Worm (Caenorhabditis elegans) whole organism, late embryonic: Measurements from ENCODE around the gene M151.3.

ENCODE experiments used
- C08G9.2 ChIP-seq: sonication (generic microtip); optimal IDR thresholded peaks from 2 replicates; lab custom pipeline; 2016; ENCODE audit warnings: mild to moderate bottlenecking, missing genetic modification characterization, moderate library complexity, missing compliant biosample characterization
- K02D7.2 ChIP-seq: sonication (generic microtip); optimal IDR thresholded peaks from 2 replicates; lab custom pipeline; 2017; ENCODE audit warnings: mild to moderate bottlenecking, missing genetic modification characterization, missing compliant biosample characterization
- K09A11.1 ChIP-seq: sonication (generic microtip); optimal IDR thresholded peaks from 2 replicates; lab custom pipeline; 2017; ENCODE audit warnings: antibody characterized with exemption, mild to moderate bottlenecking, missing genetic modification characterization, missing compliant biosample characterization; ENCODE audit not compliant: insufficient read depth
- T23F11.4 ChIP-seq: fragments of 200-800 bp; sonication (Bioruptor generic); optimal IDR thresholded peaks from 2 replicates; lab custom pipeline; 2018; ENCODE audit warnings: mild to moderate bottlenecking, missing genetic modification characterization, missing compliant biosample characterization
- Y22D7AL.16 ChIP-seq: sonication (generic microtip); optimal IDR thresholded peaks from 2 replicates; lab custom pipeline; 2016; ENCODE audit warnings: missing genetic modification characterization, missing compliant biosample characterization
- ama-1 ChIP-seq: fragments of 150-350 bp; optimal IDR thresholded peaks from 2 replicates; lab custom pipeline; 2014
- ceh-14 ChIP-seq: sonication (generic microtip); optimal IDR thresholded peaks from 2 replicates; lab custom pipeline; 2016; ENCODE audit warnings: missing genotype, missing genetic modification characterization, missing compliant biosample characterization
- ceh-22 ChIP-seq: sonication (generic microtip); optimal IDR thresholded peaks from 2 replicates; lab custom pipeline; 2017; ENCODE audit warnings: missing biosample characterization, missing genetic modification characterization
- ceh-24 ChIP-seq: sonication (generic microtip); optimal IDR thresholded peaks from 2 replicates; lab custom pipeline; 2016; ENCODE audit warnings: mild to moderate bottlenecking, missing genetic modification characterization, missing compliant biosample characterization
- ceh-30 ChIP-seq: fragments of 150-350 bp; optimal IDR thresholded peaks from 2 replicates; lab custom pipeline; 2014; ENCODE audit warnings: missing biosample characterization, missing genetic modification characterization
- ceh-31 ChIP-seq: sonication (generic microtip); optimal IDR thresholded peaks from 2 replicates; lab custom pipeline; 2016; ENCODE audit warnings: missing genetic modification characterization, missing compliant biosample characterization
- ceh-34 ChIP-seq: sonication (generic microtip); optimal IDR thresholded peaks from 2 replicates; lab custom pipeline; 2016; ENCODE audit warnings: mild to moderate bottlenecking, missing genetic modification characterization, missing compliant biosample characterization
- ceh-45 ChIP-seq: fragments of 200-800 bp; sonication (Bioruptor generic); IDR thresholded peaks from 2 replicates; pipeline ENCODE4 v1.3.6; 2022; ENCODE audit warnings: missing genetic modification reagents, missing genetic modification characterization, missing compliant biosample characterization
- ceh-48 ChIP-seq: sonication (generic microtip); optimal IDR thresholded peaks from 2 replicates; lab custom pipeline; 2016; ENCODE audit warnings: missing genetic modification characterization, inconsistent platforms, missing compliant biosample characterization
- ceh-6 ChIP-seq: fragments of 200-800 bp; sonication (Bioruptor generic); optimal IDR thresholded peaks from 2 replicates; lab custom pipeline; 2018; ENCODE audit warnings: mild to moderate bottlenecking, missing genetic modification characterization, missing compliant biosample characterization
- che-1 ChIP-seq: sonication (generic microtip); optimal IDR thresholded peaks from 2 replicates; lab custom pipeline; 2016; ENCODE audit warnings: mild to moderate bottlenecking, missing genetic modification characterization, missing compliant biosample characterization
- dmd-4 ChIP-seq: sonication (generic microtip); optimal IDR thresholded peaks from 2 replicates; lab custom pipeline; 2016; ENCODE audit warnings: borderline replicate concordance, missing genetic modification characterization, missing compliant biosample characterization
- dve-1 ChIP-seq: sonication (generic microtip); optimal IDR thresholded peaks from 2 replicates; lab custom pipeline; 2017; ENCODE audit warnings: antibody characterized with exemption, mild to moderate bottlenecking, missing genetic modification characterization, missing compliant biosample characterization
- elt-2 ChIP-seq: sonication (generic microtip); optimal IDR thresholded peaks from 2 replicates; lab custom pipeline; 2016; ENCODE audit warnings: missing genetic modification reagents, missing genetic modification characterization, missing compliant biosample characterization
- ets-4 ChIP-seq: sonication (generic microtip); optimal IDR thresholded peaks from 2 replicates; lab custom pipeline; 2016; ENCODE audit warnings: missing genetic modification characterization, missing compliant biosample characterization
- eyg-1 ChIP-seq: sonication (generic microtip); optimal IDR thresholded peaks from 2 replicates; lab custom pipeline; 2016; ENCODE audit warnings: missing genotype, missing genetic modification characterization, missing compliant biosample characterization
- fax-1 ChIP-seq: sonication (generic microtip); optimal IDR thresholded peaks from 2 replicates; lab custom pipeline; 2016; ENCODE audit warnings: missing genotype, missing genetic modification characterization, missing compliant biosample characterization
- fkh-10 ChIP-seq: fragments of 150-350 bp; optimal IDR thresholded peaks from 2 replicates; lab custom pipeline; 2014; ENCODE audit warnings: missing biosample characterization, missing genetic modification reagents, missing genetic modification characterization
- hlh-13 ChIP-seq: fragments of 200-800 bp; sonication (Bioruptor generic); optimal IDR thresholded peaks from 2 replicates; lab custom pipeline; 2018; ENCODE audit warnings: mild to moderate bottlenecking, missing genetic modification characterization, missing compliant biosample characterization
- hlh-6 ChIP-seq: sonication (generic microtip); optimal IDR thresholded peaks from 2 replicates; lab custom pipeline; 2016; ENCODE audit warnings: missing genotype, missing genetic modification characterization, missing compliant biosample characterization
- lin-11 ChIP-seq: fragments of 200-800 bp; sonication (Bioruptor generic); optimal IDR thresholded peaks from 2 replicates; lab custom pipeline; 2018; ENCODE audit warnings: mild to moderate bottlenecking, missing genetic modification characterization, missing compliant biosample characterization
- mec-3 ChIP-seq: sonication (generic microtip); optimal IDR thresholded peaks from 2 replicates; lab custom pipeline; 2016; ENCODE audit warnings: borderline replicate concordance, missing genetic modification characterization, missing compliant biosample characterization
- nfya-1 ChIP-seq: sonication (generic microtip); optimal IDR thresholded peaks from 2 replicates; lab custom pipeline; 2017; ENCODE audit warnings: missing genetic modification characterization, mild to moderate bottlenecking, missing compliant biosample characterization, antibody characterized with exemption, moderate library complexity
- nhr-11 ChIP-seq: fragments of 150-350 bp; optimal IDR thresholded peaks from 2 replicates; lab custom pipeline; 2014; ENCODE audit warnings: missing biosample characterization, missing genetic modification characterization
- odd-2 ChIP-seq: sonication (generic microtip); optimal IDR thresholded peaks from 2 replicates; lab custom pipeline; 2017; ENCODE audit warnings: antibody characterized with exemption, mild to moderate bottlenecking, missing genetic modification characterization, missing compliant biosample characterization
- pat-9 ChIP-seq: fragments of 200-800 bp; sonication (Bioruptor generic); optimal IDR thresholded peaks from 2 replicates; lab custom pipeline; 2018; ENCODE audit warnings: mild to moderate bottlenecking, missing genetic modification characterization, moderate library complexity, missing compliant biosample characterization
- pha-2 ChIP-seq: sonication (generic microtip); optimal IDR thresholded peaks from 2 replicates; lab custom pipeline; 2017; ENCODE audit warnings: mild to moderate bottlenecking, missing genetic modification characterization, missing compliant biosample characterization
- pqm-1 ChIP-seq: sonication (generic microtip); optimal IDR thresholded peaks from 2 replicates; lab custom pipeline; 2016; ENCODE audit warnings: missing genetic modification characterization, missing compliant biosample characterization
- pros-1 ChIP-seq: fragments of 150-350 bp; optimal IDR thresholded peaks from 2 replicates; lab custom pipeline; 2014; ENCODE audit warnings: missing biosample characterization, missing genetic modification reagents, missing genetic modification characterization
- rnt-1 ChIP-seq: sonication (generic microtip); optimal IDR thresholded peaks from 2 replicates; lab custom pipeline; 2016; ENCODE audit warnings: missing genetic modification characterization, missing compliant biosample characterization
- sox-2 ChIP-seq: fragments of 200-800 bp; sonication (Bioruptor generic); IDR thresholded peaks from 2 replicates; pipeline ENCODE4 v1.3.6; 2022; ENCODE audit warnings: missing genetic modification reagents, missing genetic modification characterization, missing compliant biosample characterization
- syd-9 ChIP-seq: sonication (generic microtip); optimal IDR thresholded peaks from 2 replicates; lab custom pipeline; 2016; ENCODE audit warnings: mild to moderate bottlenecking, missing genetic modification characterization, moderate library complexity, missing compliant biosample characterization
- tbx-2 ChIP-seq: sonication (generic microtip); optimal IDR thresholded peaks from 2 replicates; lab custom pipeline; 2016; ENCODE audit warnings: missing genetic modification characterization, missing compliant biosample characterization
- unc-55 ChIP-seq: sonication (generic microtip); optimal IDR thresholded peaks from 2 replicates; lab custom pipeline; 2017; ENCODE audit warnings: missing biosample characterization, missing genetic modification reagents, missing genetic modification characterization
- ztf-16 ChIP-seq: sonication (generic microtip); optimal IDR thresholded peaks from 2 replicates; lab custom pipeline; 2017; ENCODE audit warnings: missing genetic modification characterization, missing compliant biosample characterization

Gene M151.3

ce11 chrII:3583402-3583801 lies 43.6 kb upstream of the M151.3 start, which contains the start of gene srh-60:
TSS of gene srh-60 (plus strand) at chrII:3583702.
- no peak for TF ChIP-seq fkh-10
- no peak for TF ChIP-seq ceh-30 (tag; lab: Kevin White, UChicago)
- no peak for TF ChIP-seq pat-9 (tag; lab: Kevin White, UChicago)
- TF ChIP-seq K09A11.1: no peak
- TF ChIP-seq Y22D7AL.16 (tag; lab: Kevin White, UChicago): no peak
- no peak for TF ChIP-seq hlh-13 (GFP tag; lab: Kevin White, UChicago)
- no peak for TF ChIP-seq ceh-24

- TF ChIP-seq mec-3 (tag; lab: Kevin White, UChicago): no peak
- no peak for TF ChIP-seq fax-1 (tag; lab: Kevin White, UChicago)
- TF ChIP-seq nfya-1 (tag; lab: Kevin White, UChicago): no peak
- no peak for TF ChIP-seq ceh-24
- TF ChIP-seq pros-1: no peak
- TF ChIP-seq C08G9.2 (tag; lab: Kevin White, UChicago): no peak
- no peak for TF ChIP-seq ceh-45 (GFP tag; lab: Robert Waterston, UW)
- TF ChIP-seq rnt-1 (tag; lab: Kevin White, UChicago): no peak
- no peak for TF ChIP-seq ceh-48 (tag; lab: Kevin White, UChicago)
- no peak for TF ChIP-seq ceh-31
- no peak for TF ChIP-seq eyg-1 (tag; lab: Kevin White, UChicago)
- no peak for TF ChIP-seq ets-4 (tag; lab: Kevin White, UChicago)
- TF ChIP-seq hlh-6 (tag; lab: Kevin White, UChicago): no peak
- no peak for TF ChIP-seq ceh-14 (tag; lab: Kevin White, UChicago)
- no peak for TF ChIP-seq tbx-2 (tag; lab: Kevin White, UChicago)
Observed at ce11 chrII:3595339-3595738, 31.6 kb upstream of the M151.3 start, which contains the start of gene Y49F6A.12. TSS of gene Y49F6A.12 (plus strand) at chrII:3595639.

- TF ChIP-seq dve-1 (tag; lab: Kevin White, UChicago) (no peak), che-1 (no peak), rnt-1 (tag; lab: Kevin White, UChicago) (no peak), K09A11.1 (no peak), ceh-34 (tag; lab: Kevin White, UChicago) (no peak), dmd-4 (no peak), C08G9.2 (tag; lab: Kevin White, UChicago) (no peak), tbx-2 (tag; lab: Kevin White, UChicago) (no peak), ceh-6 (GFP tag; lab: Kevin White, UChicago) (no peak), odd-2 (no peak), ztf-16 (tag; lab: Kevin White, UChicago) (no peak), ceh-22 (no peak), lin-11 (tag; lab: Kevin White, UChicago) (no peak), ceh-30 (tag; lab: Kevin White, UChicago) (no peak), mec-3 (tag; lab: Kevin White, UChicago) (no peak), pros-1 (no peak)
Observed at ce11 chrII:3598721-3599120, 28.3 kb upstream of the M151.3 start, which contains the start of gene Y49F6A.11. TSS of gene Y49F6A.11 (minus strand) at chrII:3598821.

ce11 chrII:3604578-3604977 lies 22.4 kb upstream of the M151.3 start:
- TF ChIP-seq fax-1 (tag; lab: Kevin White, UChicago): no peak
- no peak for TF ChIP-seq unc-55
- no peak for TF ChIP-seq ceh-45 (GFP tag; lab: Robert Waterston, UW)
- TF ChIP-seq syd-9: no peak
- no peak for TF ChIP-seq ceh-22
- no peak for TF ChIP-seq pqm-1 (tag; lab: Kevin White, UChicago)
- no peak for TF ChIP-seq ceh-31
- TF ChIP-seq K09A11.1: no peak
- no peak for TF ChIP-seq K02D7.2 (tag; lab: Kevin White, UChicago)
- no peak for TF ChIP-seq ama-1 (lab: Kevin White, UChicago)
- no peak for TF ChIP-seq pat-9 (tag; lab: Kevin White, UChicago)
- no peak for TF ChIP-seq hlh-6 (tag; lab: Kevin White, UChicago)
- TF ChIP-seq tbx-2 (tag; lab: Kevin White, UChicago): no peak
- TF ChIP-seq elt-2 (tag; lab: Kevin White, UChicago): no peak
- no peak for TF ChIP-seq sox-2 (GFP tag; lab: Robert Waterston, UW)
- no peak for TF ChIP-seq pha-2 (tag; lab: Kevin White, UChicago)
- no peak for TF ChIP-seq T23F11.4
- no peak for TF ChIP-seq nhr-11 (tag; lab: Kevin White, UChicago)
